Fruit fly (Drosophila melanogaster): ENCODE measurements around the gene CG13919.

Gene CG13919

dm6 chr3L:1694317-1694716, 49.0 kb downstream of the CG13919 start, which contains the start of gene CG12011:
Gene CG12011 (plus strand): TSS chr3L:1694617.
- TF ChIP-seq CG33017 (tag; optimal IDR thresholded peaks at IDR 0.05) (no peak), CG14711 (tag; optimal IDR thresholded peaks at IDR 0.05) (no peak), CG5204 (GFP tag; optimal IDR thresholded peaks at IDR 0.05) (no peak), ovo (GFP tag; optimal IDR thresholded peaks at IDR 0.05) (no peak), toe (GFP tag; optimal IDR thresholded peaks at IDR 0.05) (no peak), CG1620 (GFP tag; optimal IDR thresholded peaks at IDR 0.05) (no peak), bab1 (GFP tag; optimal IDR thresholded peaks at IDR 0.05) (no peak), Mnt (GFP tag; optimal IDR thresholded peaks at IDR 0.05) (no peak), kay (GFP tag; ENCODE audit: borderline replicate concordance) (no peak), cnc (optimal IDR thresholded peaks at IDR 0.05) (no peak), cic (GFP tag; optimal IDR thresholded peaks at IDR 0.05) (no peak), Crg-1 (GFP tag; optimal IDR thresholded peaks at IDR 0.05) (no peak), CG7045 (GFP tag; optimal IDR thresholded peaks at IDR 0.05) (no peak), CG12768 (GFP tag; optimal IDR thresholded peaks at IDR 0.05) (no peak), Hr96 (GFP tag; optimal IDR thresholded peaks at IDR 0.05) (no peak), pad (GFP tag; optimal IDR thresholded peaks at IDR 0.05) (no peak), tj (GFP tag; optimal IDR thresholded peaks at IDR 0.05) (no peak), CG11617 (GFP tag; optimal IDR thresholded peaks at IDR 0.05) (no peak)
